Fruit fly (Drosophila melanogaster) whole organism, pupa: Measurements from ENCODE around the gene Fas3.

Source experiments
- CG10348 ChIP-seq: fragments of 200-800 bp; sonication (Bioruptor generic); IDR thresholded peaks from 2 replicates; pipeline ENCODE4 v1.3.6; 2022; ENCODE audit warnings: missing biosample characterization, missing genetic modification characterization
- CG12605 ChIP-seq: fragments of 200-800 bp; sonication (Bioruptor generic); IDR thresholded peaks from 2 replicates; pipeline ENCODE4 v1.3.6; 2022; ENCODE audit warnings: missing biosample characterization, missing genetic modification characterization
- CG13204 ChIP-seq: fragments of 200-800 bp; sonication (Bioruptor generic); optimal IDR thresholded peaks from 2 replicates; lab custom pipeline; 2018; ENCODE audit warnings: missing biosample characterization, mild to moderate bottlenecking, missing genetic modification characterization, moderate library complexity
- CG14655 ChIP-seq: fragments of 200-800 bp; sonication (Bioruptor generic); optimal IDR thresholded peaks from 3 replicates; lab custom pipeline; 2017; ENCODE audit warnings: mild to moderate bottlenecking, missing biosample characterization, missing genetic modification reagents, missing genetic modification characterization
- CG15710 ChIP-seq: fragments of 200-800 bp; sonication (Bioruptor generic); optimal IDR thresholded peaks from 2 replicates; lab custom pipeline; 2018; ENCODE audit warnings: missing biosample characterization, mild to moderate bottlenecking, missing genetic modification characterization, moderate library complexity
- CG17806 ChIP-seq: fragments of 200-800 bp; sonication (Bioruptor generic); optimal IDR thresholded peaks from 2 replicates; lab custom pipeline; 2018; ENCODE audit warnings: missing biosample characterization, mild to moderate bottlenecking, missing genetic modification characterization, moderate library complexity
- CG32121 ChIP-seq: fragments of 200-800 bp; sonication (Bioruptor generic); IDR thresholded peaks from 2 replicates; pipeline ENCODE4 v1.3.6; 2022; ENCODE audit warnings: missing biosample characterization, missing genetic modification characterization
- CG34367 ChIP-seq: fragments of 200-800 bp; sonication (Bioruptor generic); optimal IDR thresholded peaks from 2 replicates; lab custom pipeline; 2018; ENCODE audit warnings: missing biosample characterization, mild to moderate bottlenecking, missing genetic modification characterization
- CG4496 ChIP-seq: fragments of 200-800 bp; sonication (Bioruptor generic); IDR thresholded peaks from 3 replicates; pipeline ENCODE4 v1.3.6; 2022; ENCODE audit warnings: missing biosample characterization, missing genetic modification characterization
- CG8159 ChIP-seq: fragments of 200-800 bp; sonication (Bioruptor generic); optimal IDR thresholded peaks from 3 replicates; lab custom pipeline; 2018; ENCODE audit warnings: missing biosample characterization, mild to moderate bottlenecking, missing genetic modification characterization, moderate library complexity
- CG8301 ChIP-seq: fragments of 200-800 bp; sonication (Bioruptor generic); optimal IDR thresholded peaks from 2 replicates; lab custom pipeline; 2018; ENCODE audit warnings: missing biosample characterization, mild to moderate bottlenecking, missing genetic modification characterization
- CG9948 ChIP-seq: fragments of 200-800 bp; sonication (Bioruptor generic); optimal IDR thresholded peaks from 2 replicates; lab custom pipeline; 2018; ENCODE audit warnings: missing biosample characterization, mild to moderate bottlenecking, missing genetic modification characterization, moderate library complexity
- D1 ChIP-seq: fragments of 200-800 bp; sonication (Bioruptor generic); optimal IDR thresholded peaks from 2 replicates; lab custom pipeline; 2018; ENCODE audit warnings: missing biosample characterization, mild to moderate bottlenecking, missing genetic modification characterization, moderate library complexity
- EcR ChIP-seq: fragments of 200-800 bp; sonication (Bioruptor generic); optimal IDR thresholded peaks from 3 replicates; lab custom pipeline; 2019; ENCODE audit warnings: missing biosample characterization, missing genetic modification characterization, mild to moderate bottlenecking, moderate library complexity, missing genetic modification reagents
- Ets98B ChIP-seq: fragments of 200-800 bp; sonication (Bioruptor generic); IDR thresholded peaks from 2 replicates; pipeline ENCODE4 v1.3.6; 2022; ENCODE audit warnings: missing biosample characterization, missing genetic modification characterization
- Pif1A ChIP-seq: fragments of 200-800 bp; sonication (Bioruptor generic); optimal IDR thresholded peaks from 3 replicates; lab custom pipeline; 2016; ENCODE audit warnings: missing biosample characterization, missing genetic modification characterization
- Pif1B ChIP-seq: fragments of 200-800 bp; sonication (Bioruptor generic); optimal IDR thresholded peaks from 3 replicates; lab custom pipeline; 2016; ENCODE audit warnings: missing biosample characterization, missing genetic modification characterization
- Snoo ChIP-seq: fragments of 200-800 bp; sonication (Bioruptor generic); optimal IDR thresholded peaks from 3 replicates; lab custom pipeline; 2017; ENCODE audit warnings: missing biosample characterization, mild to moderate bottlenecking, missing genetic modification characterization, inconsistent platforms
- fd96Ca ChIP-seq: fragments of 200-800 bp; sonication (Bioruptor generic); IDR thresholded peaks from 3 replicates; pipeline ENCODE4 v1.3.6; 2022; ENCODE audit warnings: missing biosample characterization, missing genetic modification characterization
- gl ChIP-seq: fragments of 200-800 bp; sonication (Bioruptor generic); optimal IDR thresholded peaks from 2 replicates; lab custom pipeline; 2018; ENCODE audit warnings: missing biosample characterization, mild to moderate bottlenecking, missing genetic modification characterization
- rn ChIP-seq: fragments of 200-800 bp; sonication (Bioruptor generic); IDR thresholded peaks from 2 replicates; pipeline ENCODE4 v1.3.6; 2022; ENCODE audit warnings: missing biosample characterization, missing genetic modification characterization

Gene Fas3

DNA sequence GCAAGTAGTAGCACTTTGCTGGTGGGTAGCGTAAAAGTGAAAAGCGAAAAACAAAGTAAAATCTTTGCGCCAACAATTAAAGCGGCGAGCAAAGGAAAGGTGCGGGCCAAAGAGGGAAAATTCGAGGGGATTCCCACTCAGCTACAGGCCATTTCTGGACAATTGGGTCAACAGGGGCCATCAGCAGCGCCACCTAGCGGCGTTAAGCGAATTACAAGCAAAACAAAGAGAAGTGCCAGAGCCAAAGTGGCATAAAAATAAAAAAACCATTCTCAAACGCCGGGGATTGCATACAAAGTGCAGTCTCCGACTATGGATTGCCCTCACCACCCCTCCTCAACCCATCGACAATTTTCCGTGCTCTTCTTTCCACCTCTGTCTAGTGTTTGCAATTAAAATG, 28.0 kb downstream of the Fas3 start:
- TF ChIP-seq Pif1A (GFP tag; lab: Kevin White, UChicago) (no peak), CG8301 (tag; lab: Kevin White, UChicago) (no peak), fd96Ca (GFP tag; lab: Robert Waterston, UW) (0 out of 3 replicates have a peak, but pooled peaks have one; percentile 37), Snoo (tag; lab: Kevin White, UChicago) (no peak)
- TF ChIP-seq, all 21 proteins: peak for 1

DNA sequence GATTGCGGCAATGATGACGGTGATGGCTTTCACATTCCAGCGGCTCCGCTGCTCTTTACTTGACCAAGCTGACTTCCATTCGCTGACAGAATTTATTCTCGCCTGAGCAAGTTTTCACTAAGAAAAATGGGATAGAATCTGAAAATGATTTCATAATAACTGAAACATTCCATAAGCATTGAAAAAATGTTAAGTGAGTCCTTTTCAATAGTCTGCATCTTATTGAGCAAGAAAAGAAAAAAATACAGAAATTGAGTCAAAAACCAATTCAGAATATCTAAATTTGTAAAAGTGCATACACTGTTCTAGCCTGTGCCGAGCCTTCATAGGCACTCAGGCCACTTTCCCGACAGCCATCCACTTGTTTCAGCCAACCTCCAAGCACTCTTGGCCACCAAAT, 28.7 kb downstream of the Fas3 start:
- TF ChIP-seq CG17806 (tag; lab: Kevin White, UChicago) (peak; percentile 58), CG14655 (GFP tag; lab: Kevin White, UChicago) (peak; percentile 90), CG12605 (GFP tag; lab: Robert Waterston, UW) (0 out of 2 replicates have a peak, but pooled peaks have one; percentile 42), CG8159 (tag; lab: Kevin White, UChicago) (peak; percentile 40), Pif1B (GFP tag; lab: Kevin White, UChicago) (peak; percentile 49), CG34367 (tag; lab: Kevin White, UChicago) (peak; percentile 25), EcR (GFP tag; lab: Kevin White, UChicago) (no peak), CG4496 (GFP tag; lab: Robert Waterston, UW) (peak; percentile 78; the same call in 2 of the 3 replicates), rn (GFP tag; lab: Robert Waterston, UW) (no peak), gl (tag; lab: Kevin White, UChicago) (no peak), CG13204 (GFP tag; lab: Kevin White, UChicago) (no peak), CG15710 (peak; percentile 37), CG32121 (0 out of 2 replicates have a peak, but pooled peaks have one; percentile 27), CG8301 (tag; lab: Kevin White, UChicago) (peak; percentile 91), Pif1A (GFP tag; lab: Kevin White, UChicago) (peak; percentile 52), fd96Ca (GFP tag; lab: Robert Waterston, UW) (no peak), Ets98B (GFP tag; lab: Robert Waterston, UW) (peak; percentile 58; the same call in 1 of the 2 replicates), D1 (no peak), CG9948 (tag; lab: Kevin White, UChicago) (peak; percentile 58), Snoo (tag; lab: Kevin White, UChicago) (no peak), CG10348 (0 out of 2 replicates have a peak, but pooled peaks have one; percentile 11)
- TF ChIP-seq, all 21 proteins: peak for 14

DNA sequence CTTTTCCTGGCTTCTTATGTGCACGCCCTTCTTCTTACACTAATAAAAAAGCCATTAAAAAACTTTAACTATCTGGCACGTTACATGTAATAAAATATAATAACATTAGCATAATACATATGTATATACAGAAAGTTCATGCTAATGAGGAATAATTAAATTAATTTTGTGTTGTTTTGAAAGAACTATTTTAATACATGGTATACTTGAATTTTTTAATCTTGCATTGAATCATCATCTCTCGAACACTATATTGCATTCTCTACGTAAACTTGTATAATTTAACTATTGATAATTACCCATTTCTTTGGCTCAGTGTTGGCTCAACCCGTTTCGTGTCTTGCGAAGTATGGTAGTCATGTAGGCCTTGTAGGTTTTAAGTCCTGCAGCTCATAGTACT, 32.9 kb downstream of the Fas3 start:
- peak; percentile 37 for TF ChIP-seq gl (tag; lab: Kevin White, UChicago)
- peak; percentile 88 for TF ChIP-seq CG8159 (tag; lab: Kevin White, UChicago)
- TF ChIP-seq CG12605 (GFP tag; lab: Robert Waterston, UW) = no peak
- no peak for TF ChIP-seq EcR (GFP tag; lab: Kevin White, UChicago)
- peak; percentile 67 for TF ChIP-seq Pif1B (GFP tag; lab: Kevin White, UChicago)
- no peak for TF ChIP-seq CG10348
- no peak for TF ChIP-seq CG32121
- TF ChIP-seq rn (GFP tag; lab: Robert Waterston, UW) = no peak
- TF ChIP-seq CG15710 = peak; percentile 79
- TF ChIP-seq CG8301 (tag; lab: Kevin White, UChicago) = peak; percentile 67
- TF ChIP-seq Snoo (tag; lab: Kevin White, UChicago) = peak; percentile 52
- TF ChIP-seq CG17806 (tag; lab: Kevin White, UChicago) = peak; percentile 80
- peak; percentile 83 for TF ChIP-seq CG9948 (tag; lab: Kevin White, UChicago)
- peak; percentile 40 for TF ChIP-seq D1
- TF ChIP-seq CG14655 (GFP tag; lab: Kevin White, UChicago) = peak; percentile 79
- TF ChIP-seq CG13204 (GFP tag; lab: Kevin White, UChicago) = no peak
- peak; percentile 59 for TF ChIP-seq Pif1A (GFP tag; lab: Kevin White, UChicago)
- TF ChIP-seq fd96Ca (GFP tag; lab: Robert Waterston, UW) = no peak
- TF ChIP-seq CG4496 (GFP tag; lab: Robert Waterston, UW) = no peak
- peak; percentile 71 for TF ChIP-seq CG34367 (tag; lab: Kevin White, UChicago)
- TF ChIP-seq Ets98B (GFP tag; lab: Robert Waterston, UW) = no peak
- TF ChIP-seq, all 21 proteins: peak for 12

DNA sequence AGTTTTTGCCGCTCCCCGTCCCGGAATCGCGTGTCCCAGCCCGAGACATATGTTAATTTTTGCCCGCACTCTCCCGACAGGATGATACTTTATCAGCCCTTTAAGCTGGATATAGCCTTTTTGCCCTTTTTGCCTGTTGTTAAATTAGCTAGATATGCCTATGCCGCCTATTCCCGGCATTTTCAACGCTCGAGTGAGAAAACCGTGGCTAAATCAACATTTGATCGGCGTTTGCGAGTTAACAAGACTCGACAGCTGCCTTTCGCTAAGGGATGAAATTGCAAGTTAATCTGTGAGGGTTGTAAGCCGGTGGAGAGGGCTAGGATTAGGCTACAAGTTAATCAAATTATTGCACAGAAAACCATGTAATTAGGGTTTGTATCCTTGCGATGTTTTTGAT, 35.6 kb downstream of the Fas3 start:
- TF ChIP-seq gl (tag; lab: Kevin White, UChicago) (no peak), CG13204 (GFP tag; lab: Kevin White, UChicago) (no peak), CG32121 (no peak)
- TF ChIP-seq, all 21 proteins: peak for 0

DNA sequence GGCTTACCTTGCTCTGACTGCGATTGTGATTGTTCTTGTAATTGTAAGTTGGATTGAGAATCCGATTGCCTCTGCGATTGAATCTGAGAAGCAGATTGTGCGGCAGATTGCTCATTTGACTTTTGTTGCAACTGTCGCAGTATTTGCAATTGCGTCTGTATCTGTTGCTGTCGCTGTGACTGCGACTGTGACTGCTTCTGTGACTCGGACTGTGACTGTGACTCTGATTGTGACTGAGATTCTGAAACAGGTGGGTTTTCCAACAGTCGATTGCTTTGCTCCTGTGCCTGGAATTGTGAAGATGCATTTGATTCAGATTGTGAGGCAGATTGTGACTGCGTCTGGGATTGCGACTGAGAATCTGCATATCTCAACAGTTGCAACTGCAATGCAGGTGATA, 38.1 kb downstream of the Fas3 start:
- TF ChIP-seq gl (tag; lab: Kevin White, UChicago) = no peak

DNA sequence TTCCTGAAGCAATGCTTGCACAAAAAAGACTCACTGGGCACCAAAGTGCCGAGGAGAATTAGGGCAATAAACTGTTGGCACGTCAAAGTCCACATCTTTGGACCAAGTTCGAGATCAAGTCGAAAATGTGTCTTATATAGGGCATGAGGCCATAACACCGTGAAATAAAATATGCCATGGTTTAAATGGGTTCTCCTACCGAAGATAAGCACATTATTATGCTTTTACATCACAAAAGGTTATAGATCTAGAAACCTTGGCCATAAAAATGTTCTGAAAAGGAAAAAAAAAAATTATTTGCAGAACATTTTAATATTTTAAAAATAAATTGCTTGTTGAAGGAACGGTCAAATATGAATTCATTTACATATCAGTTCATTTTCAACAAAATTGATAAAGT, 39.0 kb downstream of the Fas3 start, which contains the start of gene Acp36DE:
TSS of gene Acp36DE (minus strand) at position 101 of the 400 bp plus-strand sequence.
- no peak for TF ChIP-seq CG17806 (tag; lab: Kevin White, UChicago)
- no peak for TF ChIP-seq CG8301 (tag; lab: Kevin White, UChicago)
- no peak for TF ChIP-seq CG14655 (GFP tag; lab: Kevin White, UChicago)
- TF ChIP-seq Pif1A (GFP tag; lab: Kevin White, UChicago) = no peak
- no peak for TF ChIP-seq CG9948 (tag; lab: Kevin White, UChicago)
- no peak for TF ChIP-seq CG12605 (GFP tag; lab: Robert Waterston, UW)
- TF ChIP-seq CG15710 = no peak
- no peak for TF ChIP-seq CG4496 (GFP tag; lab: Robert Waterston, UW)
- no peak for TF ChIP-seq CG34367 (tag; lab: Kevin White, UChicago)
- TF ChIP-seq CG10348 = no peak
- no peak for TF ChIP-seq CG8159 (tag; lab: Kevin White, UChicago)
- TF ChIP-seq Ets98B (GFP tag; lab: Robert Waterston, UW) = no peak
- TF ChIP-seq EcR (GFP tag; lab: Kevin White, UChicago) = no peak
- TF ChIP-seq gl (tag; lab: Kevin White, UChicago) = no peak
- TF ChIP-seq rn (GFP tag; lab: Robert Waterston, UW) = no peak
- TF ChIP-seq D1 = no peak
- TF ChIP-seq Pif1B (GFP tag; lab: Kevin White, UChicago) = no peak
- no peak for TF ChIP-seq Snoo (tag; lab: Kevin White, UChicago)
- TF ChIP-seq CG32121 = no peak
